Worm (Caenorhabditis elegans): ENCODE measurements around the gene F41H8.1.

DNA sequence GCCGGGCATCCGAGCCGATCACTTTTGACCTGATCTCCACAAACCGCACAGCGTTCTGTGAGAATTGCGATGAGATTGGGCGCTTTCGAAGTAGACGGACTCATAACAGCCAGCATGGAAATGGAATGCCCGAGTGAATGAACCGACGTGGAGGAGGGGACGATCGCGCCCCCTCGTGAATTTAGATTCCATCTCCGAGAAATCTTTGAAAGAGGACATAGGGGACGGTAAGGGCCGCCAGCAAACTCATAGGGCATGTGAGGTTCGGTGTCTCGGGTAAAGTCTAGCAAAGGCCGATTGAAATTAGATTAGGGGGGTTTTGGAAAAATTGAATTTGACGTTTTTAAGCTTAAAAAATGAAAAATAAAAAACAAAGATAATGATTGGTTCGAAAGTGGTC, 29.0 kb upstream of the F41H8.1 start, which contains the start of gene nhr-270:
- TF ChIP-seq him-1 (tag; optimal IDR thresholded peaks at IDR 0.05) (no peak), dao-5 (tag; optimal IDR thresholded peaks at IDR 0.05) (no peak), W03F9.2 (tag; optimal IDR thresholded peaks at IDR 0.05) (no peak)
